Worm (Caenorhabditis elegans): ENCODE measurements around the gene ZK632.12.

- TF ChIP-seq nhr-28 (tag; optimal IDR thresholded peaks at IDR 0.05) (no peak), M03D4.4 (tag; optimal IDR thresholded peaks at IDR 0.05) (no peak), nhr-237 (tag; optimal IDR thresholded peaks at IDR 0.05) (no peak), flh-1 (GFP tag; optimal IDR thresholded peaks at IDR 0.05) (no peak), ztf-11 (tag; optimal IDR thresholded peaks at IDR 0.05) (no peak), elt-3 (tag; optimal IDR thresholded peaks at IDR 0.05) (no peak)
These were observed 19.3 kb downstream of the ZK632.12 start for ce11 chrIII:9849950-9850349.

Measured in whole organism, mixed stage, embryonic.